Fruit fly (Drosophila melanogaster): Measurements from ENCODE around the gene wtrw.

Gene wtrw

dm6 chr3R:7920196-7920595 is 29.1 kb downstream of the wtrw start, which contains the start of the genes CG10445 and lds:
CG10445 (minus strand) TSS chr3R:7920299.
lds (plus strand) TSS chr3R:7920431.
- TF ChIP-seq CG12605 (GFP tag; IDR thresholded peaks at IDR 0.05): no peak
- no peak for TF ChIP-seq Snoo (tag; optimal IDR thresholded peaks at IDR 0.05)
- TF ChIP-seq CG8301 (tag; optimal IDR thresholded peaks at IDR 0.05): no peak
- TF ChIP-seq CG8159 (tag; optimal IDR thresholded peaks at IDR 0.05): no peak
- no peak for TF ChIP-seq CG4496 (GFP tag; IDR thresholded peaks at IDR 0.05)
- no peak for TF ChIP-seq fd96Ca (GFP tag; IDR thresholded peaks at IDR 0.05)
- no peak for TF ChIP-seq CG32121 (GFP tag; IDR thresholded peaks at IDR 0.05)
- no peak for TF ChIP-seq gl (tag; optimal IDR thresholded peaks at IDR 0.05)
- no peak for TF ChIP-seq Pif1A (GFP tag; optimal IDR thresholded peaks at IDR 0.05)
- no peak for TF ChIP-seq CG13204 (GFP tag; optimal IDR thresholded peaks at IDR 0.05)
- no peak for TF ChIP-seq EcR (GFP tag; optimal IDR thresholded peaks at IDR 0.05)
- TF ChIP-seq CG14655 (GFP tag; optimal IDR thresholded peaks at IDR 0.05): no peak
- no peak for TF ChIP-seq Pif1B (GFP tag; optimal IDR thresholded peaks at IDR 0.05)

dm6 chr3R:7926354-7926753 is 35.2 kb downstream of the wtrw start:
- no peak for TF ChIP-seq CG14655 (GFP tag; optimal IDR thresholded peaks at IDR 0.05)
- TF ChIP-seq CG15710 (tag; optimal IDR thresholded peaks at IDR 0.05): no peak
- TF ChIP-seq CG13204 (GFP tag; optimal IDR thresholded peaks at IDR 0.05): no peak
- no peak for TF ChIP-seq CG17806 (tag; optimal IDR thresholded peaks at IDR 0.05)
- no peak for TF ChIP-seq Snoo (tag; optimal IDR thresholded peaks at IDR 0.05)
- no peak for TF ChIP-seq rn (GFP tag; IDR thresholded peaks at IDR 0.05)
- TF ChIP-seq CG8159 (tag; optimal IDR thresholded peaks at IDR 0.05): no peak
- no peak for TF ChIP-seq Pif1A (GFP tag; optimal IDR thresholded peaks at IDR 0.05)
- TF ChIP-seq Ets98B (GFP tag; IDR thresholded peaks at IDR 0.05): no peak
- no peak for TF ChIP-seq EcR (GFP tag; optimal IDR thresholded peaks at IDR 0.05)
- TF ChIP-seq CG8301 (tag; optimal IDR thresholded peaks at IDR 0.05): no peak
- TF ChIP-seq D1 (tag; optimal IDR thresholded peaks at IDR 0.05): no peak
- no peak for TF ChIP-seq gl (tag; optimal IDR thresholded peaks at IDR 0.05)
- TF ChIP-seq fd96Ca (GFP tag; IDR thresholded peaks at IDR 0.05): no peak
- no peak for TF ChIP-seq CG9948 (tag; optimal IDR thresholded peaks at IDR 0.05)
- no peak for TF ChIP-seq CG34367 (tag; optimal IDR thresholded peaks at IDR 0.05)
- TF ChIP-seq CG10348 (GFP tag; IDR thresholded peaks at IDR 0.05): no peak

- TF ChIP-seq CG8301 (tag; optimal IDR thresholded peaks at IDR 0.05) (no peak), CG13204 (GFP tag; optimal IDR thresholded peaks at IDR 0.05) (peak; percentile 30)
These were observed 45.7 kb downstream of the wtrw start for dm6 chr3R:7936786-7937363.

- TF ChIP-seq CG34367 (tag; optimal IDR thresholded peaks at IDR 0.05) (no peak), EcR (GFP tag; optimal IDR thresholded peaks at IDR 0.05) (no peak), rn (GFP tag; IDR thresholded peaks at IDR 0.05) (no peak), CG14655 (GFP tag; optimal IDR thresholded peaks at IDR 0.05) (peak; percentile 39), Pif1A (GFP tag; optimal IDR thresholded peaks at IDR 0.05) (no peak), Snoo (tag; optimal IDR thresholded peaks at IDR 0.05) (no peak), CG12605 (GFP tag; IDR thresholded peaks at IDR 0.05) (no peak), CG10348 (GFP tag; IDR thresholded peaks at IDR 0.05) (no peak), fd96Ca (GFP tag; IDR thresholded peaks at IDR 0.05) (no peak), CG8159 (tag; optimal IDR thresholded peaks at IDR 0.05) (no peak), Pif1B (GFP tag; optimal IDR thresholded peaks at IDR 0.05) (no peak), gl (tag; optimal IDR thresholded peaks at IDR 0.05) (no peak), D1 (tag; optimal IDR thresholded peaks at IDR 0.05) (no peak), CG8301 (tag; optimal IDR thresholded peaks at IDR 0.05) (peak; percentile 5), CG13204 (GFP tag; optimal IDR thresholded peaks at IDR 0.05) (no peak), CG9948 (tag; optimal IDR thresholded peaks at IDR 0.05) (no peak), CG32121 (GFP tag; IDR thresholded peaks at IDR 0.05) (peak; percentile 26; the same call in 1 of the 2 replicates), CG17806 (tag; optimal IDR thresholded peaks at IDR 0.05) (no peak), Ets98B (GFP tag; IDR thresholded peaks at IDR 0.05) (no peak), CG15710 (tag; optimal IDR thresholded peaks at IDR 0.05) (peak; percentile 1), CG4496 (GFP tag; IDR thresholded peaks at IDR 0.05) (no peak)
These were observed 53.7 kb downstream of the wtrw start for dm6 chr3R:7944699-7945349.

- TF ChIP-seq Snoo (tag; optimal IDR thresholded peaks at IDR 0.05) (no peak), rn (GFP tag; IDR thresholded peaks at IDR 0.05) (no peak), EcR (GFP tag; optimal IDR thresholded peaks at IDR 0.05) (no peak), D1 (tag; optimal IDR thresholded peaks at IDR 0.05) (no peak), CG15710 (tag; optimal IDR thresholded peaks at IDR 0.05) (no peak), Pif1A (GFP tag; optimal IDR thresholded peaks at IDR 0.05) (no peak), CG12605 (GFP tag; IDR thresholded peaks at IDR 0.05) (peak; percentile 32; the same call in 1 of the 2 replicates), CG17806 (tag; optimal IDR thresholded peaks at IDR 0.05) (no peak), CG4496 (GFP tag; IDR thresholded peaks at IDR 0.05) (peak; percentile 37; the same call in 1 of the 3 replicates), Ets98B (GFP tag; IDR thresholded peaks at IDR 0.05) (peak; percentile 31; the same call in 1 of the 2 replicates), fd96Ca (GFP tag; IDR thresholded peaks at IDR 0.05) (no peak), CG9948 (tag; optimal IDR thresholded peaks at IDR 0.05) (no peak), CG14655 (GFP tag; optimal IDR thresholded peaks at IDR 0.05) (peak; percentile 34), CG34367 (tag; optimal IDR thresholded peaks at IDR 0.05) (no peak), Pif1B (GFP tag; optimal IDR thresholded peaks at IDR 0.05) (no peak), CG10348 (GFP tag; IDR thresholded peaks at IDR 0.05) (no peak), gl (tag; optimal IDR thresholded peaks at IDR 0.05) (no peak), CG32121 (GFP tag; IDR thresholded peaks at IDR 0.05) (peak; percentile 68), CG8301 (tag; optimal IDR thresholded peaks at IDR 0.05) (peak; percentile 15)
These were observed 56.2 kb downstream of the wtrw start for dm6 chr3R:7947349-7947748.
